Fruit fly (Drosophila melanogaster) whole organism, embryonic: ENCODE measurements around the gene CG13676.

Source experiments
- CG10147 ChIP-seq: fragments of 200-800 bp; sonication (Bioruptor generic); optimal IDR thresholded peaks from 2 replicates; lab custom pipeline; 2019; ENCODE audit warnings: missing biosample characterization, mild to moderate bottlenecking, missing genetic modification characterization, moderate library complexity
- CG10209 ChIP-seq: fragments of 200-800 bp; sonication (Bioruptor generic); optimal IDR thresholded peaks from 3 replicates; lab custom pipeline; 2017; ENCODE audit warnings: missing biosample characterization, mild to moderate bottlenecking, missing genetic modification characterization, missing genetic modification reagents
- CG10267 ChIP-seq: fragments of 200-800 bp; sonication (Bioruptor generic); optimal IDR thresholded peaks from 2 replicates; lab custom pipeline; 2018; ENCODE audit warnings: missing biosample characterization, mild to moderate bottlenecking, missing genetic modification characterization, moderate library complexity
- CG11723 ChIP-seq: fragments of 200-800 bp; sonication (Bioruptor generic); optimal IDR thresholded peaks from 2 replicates; lab custom pipeline; 2017; ENCODE audit warnings: missing biosample characterization, mild to moderate bottlenecking, missing genetic modification characterization
- CG12744 ChIP-seq: fragments of 200-800 bp; sonication (Bioruptor generic); optimal IDR thresholded peaks from 2 replicates; lab custom pipeline; 2016; ENCODE audit warnings: missing biosample characterization, missing genetic modification characterization
- CG13123 ChIP-seq: fragments of 200-800 bp; sonication (Bioruptor generic); optimal IDR thresholded peaks from 2 replicates; lab custom pipeline; 2016; ENCODE audit warnings: missing biosample characterization, missing genetic modification characterization
- CG15011 ChIP-seq: fragments of 200-800 bp; sonication (Bioruptor generic); optimal IDR thresholded peaks from 3 replicates; lab custom pipeline; 2018; ENCODE audit warnings: missing biosample characterization, mild to moderate bottlenecking, missing genetic modification characterization
- CG17802 ChIP-seq: fragments of 200-800 bp; sonication (Bioruptor generic); optimal IDR thresholded peaks from 2 replicates; lab custom pipeline; 2018; ENCODE audit warnings: missing biosample characterization, mild to moderate bottlenecking, missing genetic modification characterization, moderate library complexity
- CG18619 ChIP-seq: fragments of 200-800 bp; sonication (Bioruptor generic); optimal IDR thresholded peaks from 3 replicates; lab custom pipeline; 2017; ENCODE audit warnings: missing biosample characterization, mild to moderate bottlenecking, missing genetic modification characterization
- CG30403 ChIP-seq: fragments of 200-800 bp; sonication (Bioruptor generic); optimal IDR thresholded peaks from 3 replicates; lab custom pipeline; 2016; ENCODE audit warnings: missing biosample characterization, missing genetic modification characterization
- CG3847 ChIP-seq: fragments of 200-800 bp; sonication (Bioruptor generic); IDR thresholded peaks from 2 replicates; pipeline ENCODE4 v1.3.6; 2022; ENCODE audit warnings: missing biosample characterization, missing genetic modification characterization
- CG3995 ChIP-seq: fragments of 200-800 bp; sonication (Bioruptor generic); optimal IDR thresholded peaks from 3 replicates; lab custom pipeline; 2016; ENCODE audit warnings: missing biosample characterization, missing genetic modification characterization
- CG4328 ChIP-seq: fragments of 200-800 bp; sonication (Bioruptor generic); optimal IDR thresholded peaks from 3 replicates; lab custom pipeline; 2017; ENCODE audit warnings: missing biosample characterization, missing genetic modification reagents, missing genetic modification characterization
- CG4360 ChIP-seq: fragments of 200-800 bp; sonication (Bioruptor generic); IDR thresholded peaks from 2 replicates; pipeline ENCODE4 v1.3.6; 2022; ENCODE audit warnings: missing biosample characterization, missing genetic modification characterization
- CG4424 ChIP-seq: fragments of 200-800 bp; sonication (Bioruptor generic); optimal IDR thresholded peaks from 3 replicates; lab custom pipeline; 2016; ENCODE audit warnings: missing biosample characterization, missing genetic modification characterization
- CG4820 ChIP-seq: fragments of 200-800 bp; sonication (Bioruptor generic); optimal IDR thresholded peaks from 3 replicates; lab custom pipeline; 2016; ENCODE audit warnings: missing biosample characterization, missing genetic modification characterization
- CG7357 ChIP-seq: fragments of 200-800 bp; sonication (Bioruptor generic); IDR thresholded peaks from 3 replicates; pipeline ENCODE4 v1.3.6; 2022; ENCODE audit warnings: missing biosample characterization, missing genetic modification characterization
- CG9437 ChIP-seq: fragments of 200-800 bp; sonication (Bioruptor generic); optimal IDR thresholded peaks from 2 replicates; lab custom pipeline; 2018; ENCODE audit warnings: missing biosample characterization, mild to moderate bottlenecking, missing genetic modification characterization
- CHES-1-like ChIP-seq: fragments of 200-800 bp; sonication (Bioruptor generic); optimal IDR thresholded peaks from 2 replicates; lab custom pipeline; 2016; ENCODE audit warnings: missing biosample characterization, missing genetic modification characterization
- Camta ChIP-seq: fragments of 200-800 bp; sonication (Bioruptor generic); optimal IDR thresholded peaks from 2 replicates; lab custom pipeline; 2016; ENCODE audit warnings: missing biosample characterization, missing genetic modification characterization
- CkIIα-i1 ChIP-seq: fragments of 200-800 bp; sonication (Bioruptor generic); IDR thresholded peaks from 2 replicates; pipeline ENCODE4 v1.3.6; 2022; ENCODE audit warnings: missing biosample characterization, missing genetic modification characterization
- E2f1 ChIP-seq: fragments of 200-800 bp; sonication (Bioruptor generic); IDR thresholded peaks from 2 replicates; pipeline ENCODE4 v1.3.6; 2022; ENCODE audit warnings: missing biosample characterization, missing genetic modification characterization
- E2f2 ChIP-seq: fragments of 200-800 bp; sonication (Bioruptor generic); IDR thresholded peaks from 2 replicates; pipeline ENCODE4 v1.3.6; 2022; ENCODE audit warnings: missing biosample characterization, missing genetic modification characterization
- Hand ChIP-seq: fragments of 200-800 bp; sonication (Bioruptor generic); optimal IDR thresholded peaks from 2 replicates; lab custom pipeline; 2017; ENCODE audit warnings: mild to moderate bottlenecking, missing biosample characterization, missing genetic modification reagents, missing genetic modification characterization
- MBD-R2 ChIP-seq: fragments of 200-800 bp; sonication (Bioruptor generic); IDR thresholded peaks from 2 replicates; pipeline ENCODE4 v1.3.6; 2022; ENCODE audit warnings: missing biosample characterization, missing genetic modification characterization
- MTF-1 ChIP-seq: fragments of 200-800 bp; sonication (Bioruptor generic); optimal IDR thresholded peaks from 2 replicates; lab custom pipeline; 2018; ENCODE audit warnings: missing biosample characterization, mild to moderate bottlenecking, missing genetic modification characterization, borderline replicate concordance
- Med ChIP-seq: fragments of 200-800 bp; sonication (Bioruptor generic); peaks from one replicate; lab custom pipeline; 2016; ENCODE audit warnings: missing biosample characterization, missing genetic modification characterization, mild to moderate bottlenecking, inconsistent platforms, moderate library complexity
- Myb ChIP-seq: fragments of 200-800 bp; sonication (Bioruptor generic); optimal IDR thresholded peaks from 2 replicates; lab custom pipeline; 2016; ENCODE audit warnings: missing biosample characterization, missing genetic modification characterization
- NC2α ChIP-seq: fragments of 200-800 bp; sonication (Bioruptor generic); optimal IDR thresholded peaks from 2 replicates; lab custom pipeline; 2016; ENCODE audit warnings: missing biosample characterization, missing genetic modification characterization
- NK7.1 ChIP-seq: fragments of 200-800 bp; sonication (Bioruptor generic); optimal IDR thresholded peaks from 3 replicates; lab custom pipeline; 2016; ENCODE audit warnings: missing biosample characterization, missing genetic modification characterization
- Nf-YB ChIP-seq: fragments of 200-800 bp; sonication (Bioruptor generic); optimal IDR thresholded peaks from 3 replicates; lab custom pipeline; 2019; ENCODE audit warnings: missing biosample characterization, mild to moderate bottlenecking, missing genetic modification characterization, moderate library complexity
- Nf-YC ChIP-seq: fragments of 200-800 bp; optimal IDR thresholded peaks from 3 replicates; lab custom pipeline; 2019; ENCODE audit warnings: missing biosample characterization, mild to moderate bottlenecking, missing genetic modification characterization, moderate library complexity
- Oaz ChIP-seq: fragments of 200-800 bp; sonication (Bioruptor generic); IDR thresholded peaks from 2 replicates; pipeline ENCODE4 v1.3.6; 2022; ENCODE audit warnings: missing biosample characterization, missing genetic modification characterization
- Ssrp ChIP-seq: fragments of 200-800 bp; sonication (Bioruptor generic); optimal IDR thresholded peaks from 2 replicates; lab custom pipeline; 2018; ENCODE audit warnings: missing biosample characterization, mild to moderate bottlenecking, missing genetic modification characterization, moderate library complexity
- Xrp1 ChIP-seq: fragments of 200-800 bp; sonication (Bioruptor generic); IDR thresholded peaks from 2 replicates; pipeline ENCODE4 v1.3.6; 2022; ENCODE audit warnings: missing biosample characterization, missing genetic modification characterization
- bcd ChIP-seq: fragments of 200-800 bp; sonication (Bioruptor generic); optimal IDR thresholded peaks from 2 replicates; lab custom pipeline; 2017; ENCODE audit warnings: missing biosample characterization, mild to moderate bottlenecking, missing genetic modification characterization
- crol ChIP-seq: fragments of 200-800 bp; sonication (Bioruptor generic); IDR thresholded peaks from 2 replicates; pipeline ENCODE4 v1.3.6; 2022; ENCODE audit warnings: missing biosample characterization, missing genetic modification characterization
- crp ChIP-seq, 2 experiments: fragments of 200-800 bp; sonication (Bioruptor generic); optimal IDR thresholded peaks; 2 replicates in 1 of 2; 3 replicates in 1 of 2; lab custom pipeline; 2017; ENCODE audit warnings: missing biosample characterization in 2 of 2, missing genetic modification characterization in 2 of 2, mild to moderate bottlenecking in 1 of 2, moderate library complexity in 1 of 2
- cwo ChIP-seq: fragments of 200-800 bp; sonication (Bioruptor generic); optimal IDR thresholded peaks from 3 replicates; lab custom pipeline; 2017; ENCODE audit warnings: missing biosample characterization, missing genetic modification characterization, mild to moderate bottlenecking, moderate library complexity, missing genetic modification reagents
- emc ChIP-seq: fragments of 200-800 bp; sonication (Bioruptor generic); optimal IDR thresholded peaks from 2 replicates; lab custom pipeline; 2016; ENCODE audit warnings: missing biosample characterization, missing genetic modification characterization
- fru ChIP-seq: fragments of >200 bp; optimal IDR thresholded peaks from 2 replicates; lab custom pipeline; 2017
- gce ChIP-seq: fragments of 200-800 bp; sonication (Bioruptor generic); IDR thresholded peaks from 3 replicates; pipeline ENCODE4 v1.3.6; 2022; ENCODE audit warnings: missing biosample characterization, missing genetic modification characterization
- gro ChIP-seq: fragments of 200-800 bp; sonication (Bioruptor generic); optimal IDR thresholded peaks from 2 replicates; lab custom pipeline; 2016; ENCODE audit warnings: missing biosample characterization, missing genetic modification characterization
- gsb ChIP-seq: fragments of 200-800 bp; sonication (Bioruptor generic); IDR thresholded peaks from 2 replicates; pipeline ENCODE4 v1.3.6; 2022; ENCODE audit warnings: missing biosample characterization, missing genetic modification characterization
- lov ChIP-seq, 2 experiments: fragments of 200-800 bp in 1 of 2; fragments of >200 bp in 1 of 2; sonication (Bioruptor generic) in 1 of 2; IDR thresholded peaks in 1 of 2; optimal IDR thresholded peaks in 1 of 2; 2 replicates in 1 of 2; 3 replicates in 1 of 2; pipeline versions ENCODE4 v1.3.6 to Lab custom; 2017 to 2022; ENCODE audit warnings: missing biosample characterization in 1 of 2, missing genetic modification characterization in 1 of 2
- shn ChIP-seq: fragments of 200-800 bp; sonication (Bioruptor generic); optimal IDR thresholded peaks from 3 replicates; lab custom pipeline; 2016; ENCODE audit warnings: missing biosample characterization, missing genetic modification characterization
- ttk ChIP-seq: fragments of 200-800 bp; sonication (Bioruptor generic); IDR thresholded peaks from 2 replicates; pipeline ENCODE4 v2.1.2; 2022; ENCODE audit warnings: missing biosample characterization, missing genetic modification characterization
- unc-4 ChIP-seq: fragments of 200-800 bp; sonication (Bioruptor generic); IDR thresholded peaks from 2 replicates; pipeline ENCODE4 v1.3.6; 2022; ENCODE audit warnings: missing biosample characterization, missing genetic modification characterization; ENCODE audit not compliant: partially characterized antibody
- vvl ChIP-seq: fragments of 200-800 bp; sonication (Bioruptor generic); IDR thresholded peaks from 2 replicates; pipeline ENCODE4 v1.3.6; 2022; ENCODE audit warnings: missing biosample characterization, missing genetic modification characterization
- zf30C ChIP-seq: fragments of 200-800 bp; sonication (Bioruptor generic); optimal IDR thresholded peaks from 3 replicates; lab custom pipeline; 2018; ENCODE audit warnings: missing biosample characterization, mild to moderate bottlenecking, missing genetic modification characterization

CG13676 gene

DNA sequence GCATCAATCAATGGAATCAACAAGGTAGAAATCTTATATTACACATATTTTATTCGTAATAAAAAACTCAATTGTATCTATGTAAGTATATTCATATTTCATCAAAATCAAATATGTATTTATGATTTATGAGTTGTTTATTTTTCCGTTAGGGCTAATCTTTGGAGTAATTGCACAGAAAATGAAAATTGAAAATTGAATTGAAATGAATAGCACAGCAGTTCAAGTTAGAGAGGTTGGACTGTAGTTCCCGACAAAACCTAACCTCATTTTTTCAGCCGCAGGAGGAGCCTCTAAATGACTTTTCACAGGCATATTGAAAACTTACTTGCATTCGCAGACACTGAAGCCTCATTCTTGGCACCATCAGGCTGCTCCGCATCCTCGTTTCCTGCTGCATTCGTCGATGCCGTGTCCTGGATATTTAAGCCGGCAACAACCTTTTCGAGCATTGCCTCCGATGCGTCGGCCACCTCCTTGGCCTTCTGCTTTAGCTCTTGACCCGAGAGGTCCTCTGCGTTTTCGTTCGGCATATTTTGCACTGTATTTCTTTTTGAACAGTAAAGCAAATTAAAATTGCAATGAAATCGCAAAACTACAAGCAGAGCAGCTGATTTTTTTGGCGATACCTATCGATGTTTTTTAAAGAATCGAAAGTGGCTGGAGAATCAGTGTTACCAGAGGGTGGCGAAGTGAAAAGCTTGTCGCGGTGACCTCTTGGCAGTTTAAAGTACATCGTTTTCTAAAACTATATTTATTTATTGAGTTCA lies 26.4 kb upstream of the CG13676 start, which contains the start of gene Nmt (continued):
- TF ChIP-seq CkIIα-i1 (GFP tag; lab: Robert Waterston, UW) (no peak), CG10147 (no peak), fru (lab: Kevin White, UChicago) (no peak), NK7.1 (GFP tag; lab: Kevin White, UChicago) (no peak), CG10267 (tag; lab: Kevin White, UChicago) (peak; percentile 24), CG3995 (GFP tag; lab: Kevin White, UChicago) (peak; percentile 52), Oaz (GFP tag; lab: Robert Waterston, UW) (no peak), Hand (GFP tag; lab: Kevin White, UChicago) (no peak), E2f2 (GFP tag; lab: Robert Waterston, UW) (peak; percentile 86), E2f1 (GFP tag; lab: Robert Waterston, UW) (no peak), CG3847 (peak; percentile 25), gro (GFP tag; lab: Kevin White, UChicago) (no peak), Nf-YC (tag; lab: Kevin White, UChicago) (no peak), CG4820 (GFP tag; lab: Kevin White, UChicago) (no peak), crol (GFP tag; lab: Robert Waterston, UW) (no peak), CG4360 (GFP tag; lab: Robert Waterston, UW) (no peak), emc (GFP tag; lab: Kevin White, UChicago) (no peak), unc-4 (GFP tag; lab: Robert Waterston, UW) (peak; percentile 81), CG17802 (no peak), CG13123 (GFP tag; lab: Kevin White, UChicago) (no peak), vvl (GFP tag; lab: Robert Waterston, UW) (peak; percentile 12; the same call in 1 of the 2 replicates), Med (peak; percentile 79), CG30403 (GFP tag; lab: Kevin White, UChicago) (peak; percentile 46), bcd (no peak), CG7357 (GFP tag; lab: Robert Waterston, UW) (no peak), MBD-R2 (peak; percentile 81), CG10209 (GFP tag; lab: Kevin White, UChicago) (peak; percentile 36), lov (optimal IDR thresholded peaks at IDR 0.05; lab: Kevin White, UChicago) (no peak), lov (GFP tag; IDR thresholded peaks at IDR 0.05; lab: Robert Waterston, UW) (no peak), MTF-1 (no peak), CG15011 (GFP tag; lab: Kevin White, UChicago) (no peak), Myb (GFP tag; lab: Kevin White, UChicago) (no peak), CG9437 (peak; percentile 10), cwo (GFP tag; lab: Kevin White, UChicago) (no peak), CG4328 (GFP tag; lab: Kevin White, UChicago) (no peak), CG18619 (GFP tag; lab: Kevin White, UChicago) (no peak), gsb (GFP tag; lab: Robert Waterston, UW) (no peak), Ssrp (tag; lab: Kevin White, UChicago) (no peak), gce (GFP tag; lab: Robert Waterston, UW) (no peak), Camta (GFP tag; lab: Kevin White, UChicago) (no peak), CHES-1-like (GFP tag; lab: Kevin White, UChicago) (peak; percentile 3), CG11723 (GFP tag; lab: Kevin White, UChicago) (no peak), crp (GFP tag; optimal IDR thresholded peaks at IDR 0.05; lab: Kevin White, UChicago) (peak; percentile 25 to 90), CG12744 (GFP tag; lab: Kevin White, UChicago) (no peak), CG4424 (GFP tag; lab: Kevin White, UChicago) (peak; percentile 27), shn (GFP tag; lab: Kevin White, UChicago) (no peak), ttk (GFP tag; lab: Robert Waterston, UW) (no peak), Xrp1 (GFP tag; lab: Robert Waterston, UW) (no peak), Nf-YB (GFP tag; lab: Kevin White, UChicago) (no peak), NC2α (no peak), zf30C (GFP tag; lab: Kevin White, UChicago) (no peak)
